Worm (Caenorhabditis elegans) whole organism, late embryonic: ENCODE measurements around the gene Y113G7A.14.

Experiments used
- C38D4.7 ChIP-seq: fragments of 200-800 bp; sonication (Bioruptor generic); optimal IDR thresholded peaks from 2 replicates; lab custom pipeline; 2018; ENCODE audit warnings: mild to moderate bottlenecking, missing genetic modification characterization, moderate library complexity, missing compliant biosample characterization
- dve-1 ChIP-seq: sonication (generic microtip); optimal IDR thresholded peaks from 2 replicates; lab custom pipeline; 2017; ENCODE audit warnings: antibody characterized with exemption, mild to moderate bottlenecking, missing genetic modification characterization, missing compliant biosample characterization
- elt-2 ChIP-seq: sonication (generic microtip); optimal IDR thresholded peaks from 2 replicates; lab custom pipeline; 2016; ENCODE audit warnings: missing genetic modification reagents, missing genetic modification characterization, missing compliant biosample characterization
- lin-11 ChIP-seq: fragments of 200-800 bp; sonication (Bioruptor generic); optimal IDR thresholded peaks from 2 replicates; lab custom pipeline; 2018; ENCODE audit warnings: mild to moderate bottlenecking, missing genetic modification characterization, missing compliant biosample characterization
- pqm-1 ChIP-seq: sonication (generic microtip); optimal IDR thresholded peaks from 2 replicates; lab custom pipeline; 2016; ENCODE audit warnings: missing genetic modification characterization, missing compliant biosample characterization
- ttx-3 ChIP-seq: sonication (generic microtip); optimal IDR thresholded peaks from 2 replicates; lab custom pipeline; 2016; ENCODE audit warnings: missing genetic modification reagents, missing genetic modification characterization, missing compliant biosample characterization

DNA sequence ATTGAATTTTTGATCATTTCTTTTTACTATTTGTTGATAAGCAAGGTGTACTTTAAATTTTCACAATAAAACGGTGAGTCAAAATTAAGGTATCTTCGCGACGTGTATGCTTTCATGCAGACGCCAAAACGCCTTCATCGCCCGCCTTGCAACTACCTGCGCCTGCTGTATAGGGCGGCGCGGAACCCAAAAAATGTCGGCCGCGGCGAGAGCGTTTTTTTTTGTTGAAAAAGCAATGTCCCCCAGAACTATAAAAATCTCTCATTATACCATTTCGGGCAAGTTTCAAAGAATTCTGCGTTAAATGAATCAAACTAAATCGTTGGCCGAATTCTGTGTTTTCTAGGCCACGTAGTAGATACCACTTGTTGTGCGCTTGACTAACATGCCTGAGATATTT lies 5.5 kb upstream of the Y113G7A.14 start:
- no peak for TF ChIP-seq dve-1 (tag; lab: Kevin White, UChicago)
- TF ChIP-seq elt-2 (tag; lab: Kevin White, UChicago), result no peak
- TF ChIP-seq pqm-1 (tag; lab: Kevin White, UChicago), result no peak
- no peak for TF ChIP-seq lin-11 (tag; lab: Kevin White, UChicago)
- no peak for TF ChIP-seq ttx-3 (tag; lab: Kevin White, UChicago)
- TF ChIP-seq C38D4.7 (GFP tag; lab: Kevin White, UChicago), result no peak
